Fruit fly (Drosophila melanogaster) whole organism, embryonic: ENCODE data around the gene Cnep1r2.

Experiments
- Abd-B ChIP-seq: fragments of 200-800 bp; sonication (Bioruptor generic); optimal IDR thresholded peaks from 2 replicates; lab custom pipeline; 2018; ENCODE audit warnings: missing biosample characterization, mild to moderate bottlenecking, missing genetic modification characterization, moderate library complexity
- Atf-2 ChIP-seq: fragments of 200-800 bp; sonication (Bioruptor generic); optimal IDR thresholded peaks from 2 replicates; lab custom pipeline; 2016; ENCODE audit warnings: missing biosample characterization, missing genetic modification characterization
- Atf6 ChIP-seq: fragments of 200-800 bp; sonication (Bioruptor generic); IDR thresholded peaks from 2 replicates; pipeline ENCODE4 v1.3.6; 2022; ENCODE audit warnings: missing biosample characterization, missing genetic modification characterization
- BEAF-32 ChIP-seq: fragments of 200-800 bp; sonication (Bioruptor generic); optimal IDR thresholded peaks from 3 replicates; lab custom pipeline; 2017; ENCODE audit warnings: missing biosample characterization, missing genetic modification characterization, mild to moderate bottlenecking, moderate library complexity, missing genetic modification reagents
- CG11696 ChIP-seq: fragments of 200-800 bp; sonication (Bioruptor generic); IDR thresholded peaks from 2 replicates; pipeline ENCODE4 v1.3.6; 2022; ENCODE audit warnings: missing biosample characterization, missing genetic modification characterization
- CG12744 ChIP-seq: fragments of 200-800 bp; sonication (Bioruptor generic); optimal IDR thresholded peaks from 2 replicates; lab custom pipeline; 2016; ENCODE audit warnings: missing biosample characterization, missing genetic modification characterization
- CG13296 ChIP-seq: fragments of 200-800 bp; sonication (Bioruptor generic); optimal IDR thresholded peaks from 3 replicates; lab custom pipeline; 2018; ENCODE audit warnings: missing biosample characterization, mild to moderate bottlenecking, missing genetic modification characterization
- CG1603 ChIP-seq: fragments of 200-800 bp; sonication (Bioruptor generic); optimal IDR thresholded peaks from 2 replicates; lab custom pipeline; 2019; ENCODE audit warnings: missing biosample characterization, mild to moderate bottlenecking, missing genetic modification characterization, moderate library complexity
- CG2678 ChIP-seq: fragments of 200-800 bp; sonication (Bioruptor generic); optimal IDR thresholded peaks from 3 replicates; lab custom pipeline; 2019; ENCODE audit warnings: missing biosample characterization, mild to moderate bottlenecking, missing genetic modification characterization, moderate library complexity
- CG30403 ChIP-seq: fragments of 200-800 bp; sonication (Bioruptor generic); optimal IDR thresholded peaks from 3 replicates; lab custom pipeline; 2016; ENCODE audit warnings: missing biosample characterization, missing genetic modification characterization
- CG32767 ChIP-seq: fragments of 200-800 bp; sonication (Bioruptor generic); IDR thresholded peaks from 2 replicates; pipeline ENCODE4 v1.3.6; 2022; ENCODE audit warnings: missing biosample characterization, missing genetic modification characterization
- CG3281 ChIP-seq: fragments of 200-800 bp; sonication (Bioruptor generic); optimal IDR thresholded peaks from 3 replicates; lab custom pipeline; 2017; ENCODE audit warnings: missing biosample characterization, mild to moderate bottlenecking, missing genetic modification characterization
- CG34376 ChIP-seq: fragments of 200-800 bp; sonication (Bioruptor generic); optimal IDR thresholded peaks from 2 replicates; lab custom pipeline; 2018; ENCODE audit warnings: missing biosample characterization, mild to moderate bottlenecking, missing genetic modification characterization
- CG3838 ChIP-seq: fragments of 200-800 bp; sonication (Bioruptor generic); optimal IDR thresholded peaks from 3 replicates; lab custom pipeline; 2016; ENCODE audit warnings: missing biosample characterization, missing genetic modification characterization
- CG7357 ChIP-seq: fragments of 200-800 bp; sonication (Bioruptor generic); IDR thresholded peaks from 3 replicates; pipeline ENCODE4 v1.3.6; 2022; ENCODE audit warnings: missing biosample characterization, missing genetic modification characterization
- CG7963 ChIP-seq: fragments of 200-800 bp; sonication (Bioruptor generic); IDR thresholded peaks from 3 replicates; pipeline ENCODE4 v1.3.6; 2022; ENCODE audit warnings: missing biosample characterization, missing genetic modification characterization; ENCODE audit not compliant: partially characterized antibody
- CG8290 ChIP-seq, 3 experiments: fragments of 200-800 bp; sonication (Bioruptor generic); optimal IDR thresholded peaks; 2 replicates each; lab custom pipeline; 2016 to 2019; ENCODE audit warnings: missing biosample characterization in 3 of 3, missing genetic modification characterization in 3 of 3, mild to moderate bottlenecking in 2 of 3, moderate library complexity in 1 of 3
- CkIIα-i1 ChIP-seq: fragments of 200-800 bp; sonication (Bioruptor generic); IDR thresholded peaks from 2 replicates; pipeline ENCODE4 v1.3.6; 2022; ENCODE audit warnings: missing biosample characterization, missing genetic modification characterization
- Dad ChIP-seq: fragments of 200-800 bp; sonication (Bioruptor generic); optimal IDR thresholded peaks from 3 replicates; lab custom pipeline; 2016; ENCODE audit warnings: missing biosample characterization, missing genetic modification characterization
- Fer2 ChIP-seq: fragments of 200-800 bp; sonication (Bioruptor generic); optimal IDR thresholded peaks from 2 replicates; lab custom pipeline; 2018; ENCODE audit warnings: missing biosample characterization, mild to moderate bottlenecking, missing genetic modification characterization, moderate library complexity
- Hmr ChIP-seq: fragments of 200-800 bp; sonication (Bioruptor generic); optimal IDR thresholded peaks from 3 replicates; lab custom pipeline; 2017; ENCODE audit warnings: mild to moderate bottlenecking, missing biosample characterization, missing genetic modification reagents, missing genetic modification characterization
- Hr39 ChIP-seq: fragments of >200 bp; optimal IDR thresholded peaks from 2 replicates; lab custom pipeline; 2017
- MESR4 ChIP-seq: fragments of 200-800 bp; sonication (Bioruptor generic); optimal IDR thresholded peaks from 2 replicates; lab custom pipeline; 2018; ENCODE audit warnings: missing biosample characterization, mild to moderate bottlenecking, missing genetic modification characterization, moderate library complexity
- Nf-YB ChIP-seq: fragments of 200-800 bp; sonication (Bioruptor generic); optimal IDR thresholded peaks from 3 replicates; lab custom pipeline; 2019; ENCODE audit warnings: missing biosample characterization, mild to moderate bottlenecking, missing genetic modification characterization, moderate library complexity
- NfI ChIP-seq: fragments of 200-800 bp; sonication (Bioruptor generic); optimal IDR thresholded peaks from 3 replicates; lab custom pipeline; 2018; ENCODE audit warnings: missing biosample characterization, mild to moderate bottlenecking, missing genetic modification characterization, moderate library complexity
- Opbp ChIP-seq: fragments of 200-800 bp; sonication (Bioruptor generic); IDR thresholded peaks from 3 replicates; pipeline ENCODE4 v1.3.6; 2022; ENCODE audit warnings: missing biosample characterization, missing genetic modification characterization; ENCODE audit not compliant: partially characterized antibody
- Sry-δ ChIP-seq: fragments of 200-800 bp; sonication (Bioruptor generic); optimal IDR thresholded peaks from 2 replicates; lab custom pipeline; 2016; ENCODE audit warnings: missing biosample characterization, missing genetic modification characterization
- ash1 ChIP-seq: fragments of 200-800 bp; sonication (Bioruptor generic); optimal IDR thresholded peaks from 2 replicates; lab custom pipeline; 2018; ENCODE audit warnings: missing biosample characterization, mild to moderate bottlenecking, missing genetic modification characterization
- bcd ChIP-seq: fragments of 200-800 bp; sonication (Bioruptor generic); optimal IDR thresholded peaks from 2 replicates; lab custom pipeline; 2017; ENCODE audit warnings: missing biosample characterization, mild to moderate bottlenecking, missing genetic modification characterization
- bowl ChIP-seq: fragments of 200-800 bp; sonication (Bioruptor generic); IDR thresholded peaks from 2 replicates; pipeline ENCODE4 v1.3.6; 2022; ENCODE audit warnings: missing biosample characterization, missing genetic modification characterization
- cg ChIP-seq: fragments of 200-800 bp; sonication (Bioruptor generic); optimal IDR thresholded peaks from 3 replicates; lab custom pipeline; 2019; ENCODE audit warnings: missing biosample characterization, mild to moderate bottlenecking, missing genetic modification characterization, moderate library complexity
- corto ChIP-seq: fragments of 200-800 bp; sonication (Bioruptor generic); optimal IDR thresholded peaks from 2 replicates; lab custom pipeline; 2016; ENCODE audit warnings: missing biosample characterization, mild to moderate bottlenecking, missing genetic modification characterization, moderate library complexity
- ems ChIP-seq: fragments of 200-800 bp; sonication (Bioruptor generic); optimal IDR thresholded peaks from 3 replicates; lab custom pipeline; 2016; ENCODE audit warnings: missing biosample characterization, missing genetic modification characterization
- fd102C ChIP-seq: fragments of 200-800 bp; sonication (Bioruptor generic); optimal IDR thresholded peaks from 2 replicates; lab custom pipeline; 2018; ENCODE audit warnings: missing biosample characterization, mild to moderate bottlenecking, missing genetic modification characterization, moderate library complexity
- fd64A ChIP-seq: fragments of 200-800 bp; sonication (Bioruptor generic); optimal IDR thresholded peaks from 3 replicates; lab custom pipeline; 2018; ENCODE audit warnings: missing biosample characterization, mild to moderate bottlenecking, missing genetic modification characterization
- ind ChIP-seq: fragments of 200-800 bp; sonication (Bioruptor generic); optimal IDR thresholded peaks from 3 replicates; lab custom pipeline; 2016; ENCODE audit warnings: missing biosample characterization, missing genetic modification characterization
- inv ChIP-seq: fragments of 200-800 bp; sonication (Bioruptor generic); IDR thresholded peaks from 2 replicates; pipeline ENCODE4 v1.3.6; 2022; ENCODE audit warnings: missing biosample characterization, missing genetic modification characterization; ENCODE audit not compliant: partially characterized antibody
- kah ChIP-seq: fragments of 200-800 bp; sonication (Bioruptor generic); optimal IDR thresholded peaks from 2 replicates; lab custom pipeline; 2018; ENCODE audit warnings: missing biosample characterization, mild to moderate bottlenecking, missing genetic modification characterization
- lbe ChIP-seq: fragments of 200-800 bp; sonication (Bioruptor generic); optimal IDR thresholded peaks from 2 replicates; lab custom pipeline; 2016; ENCODE audit warnings: missing biosample characterization, mild to moderate bottlenecking, missing genetic modification characterization
- onecut ChIP-seq: fragments of 200-800 bp; sonication (Bioruptor generic); IDR thresholded peaks from 2 replicates; pipeline ENCODE4 v1.3.6; 2022; ENCODE audit warnings: missing biosample characterization, missing genetic modification characterization
- pita ChIP-seq: fragments of 200-800 bp; sonication (Bioruptor generic); optimal IDR thresholded peaks from 2 replicates; lab custom pipeline; 2017; ENCODE audit warnings: missing biosample characterization, mild to moderate bottlenecking, missing genetic modification characterization
- stc ChIP-seq: fragments of 200-800 bp; sonication (Bioruptor generic); IDR thresholded peaks from 2 replicates; pipeline ENCODE4 v1.3.6; 2022; ENCODE audit warnings: missing biosample characterization, missing genetic modification characterization
- stwl ChIP-seq: fragments of 200-800 bp; sonication (Bioruptor generic); optimal IDR thresholded peaks from 3 replicates; lab custom pipeline; 2018; ENCODE audit warnings: missing biosample characterization, mild to moderate bottlenecking, missing genetic modification characterization, moderate library complexity
- tap ChIP-seq: fragments of 200-800 bp; optimal IDR thresholded peaks from 3 replicates; lab custom pipeline; 2019; ENCODE audit warnings: missing biosample characterization, mild to moderate bottlenecking, missing genetic modification characterization, moderate library complexity
- tin ChIP-seq: fragments of 200-800 bp; sonication (Bioruptor generic); optimal IDR thresholded peaks from 3 replicates; lab custom pipeline; 2016; ENCODE audit warnings: missing biosample characterization, missing genetic modification characterization
- tna ChIP-seq: fragments of 200-800 bp; sonication (Bioruptor generic); IDR thresholded peaks from 2 replicates; pipeline ENCODE4 v1.3.6; 2022; ENCODE audit warnings: missing biosample characterization, missing genetic modification characterization; ENCODE audit not compliant: partially characterized antibody
- unc-4 ChIP-seq: fragments of 200-800 bp; sonication (Bioruptor generic); IDR thresholded peaks from 2 replicates; pipeline ENCODE4 v1.3.6; 2022; ENCODE audit warnings: missing biosample characterization, missing genetic modification characterization; ENCODE audit not compliant: partially characterized antibody
- vvl ChIP-seq: fragments of 200-800 bp; sonication (Bioruptor generic); IDR thresholded peaks from 2 replicates; pipeline ENCODE4 v1.3.6; 2022; ENCODE audit warnings: missing biosample characterization, missing genetic modification characterization

The Cnep1r2 gene

dm6 chr3L:10660744-10661589 lies 23.0 kb downstream of the Cnep1r2 start, which contains the start of the genes CG32066 and CG8003 (continued):
- peak; percentile 42 for TF ChIP-seq NfI (GFP tag; lab: Kevin White, UChicago)
- peak; percentile 12 for TF ChIP-seq ind (GFP tag; lab: Kevin White, UChicago)
- TF ChIP-seq tna (GFP tag; lab: Robert Waterston, UW): peak; percentile 86
- TF ChIP-seq Hr39: no peak
- no peak for TF ChIP-seq bcd
- peak; percentile 40; the same call in 1 of the 2 replicates for TF ChIP-seq Atf6 (GFP tag; lab: Robert Waterston, UW)
- no peak for TF ChIP-seq ash1 (GFP tag; lab: Kevin White, UChicago)
- TF ChIP-seq CG3281 (GFP tag; lab: Kevin White, UChicago): peak; percentile 43
- TF ChIP-seq CG2678 (tag; lab: Kevin White, UChicago): peak; percentile 63
- TF ChIP-seq CG13296 (GFP tag; lab: Kevin White, UChicago): peak; percentile 34
- TF ChIP-seq onecut (GFP tag; lab: Robert Waterston, UW): 0 out of 2 replicates have a peak, but pooled peaks have one; percentile 9
- TF ChIP-seq Abd-B (GFP tag; lab: Kevin White, UChicago): peak; percentile 6
- TF ChIP-seq Fer2 (tag; lab: Kevin White, UChicago): no peak
- TF ChIP-seq CG11696 (GFP tag; lab: Robert Waterston, UW): no peak
- peak; percentile 16 for TF ChIP-seq lbe (GFP tag; lab: Kevin White, UChicago)
- TF ChIP-seq cg: peak; percentile 34
- TF ChIP-seq ems (GFP tag; lab: Kevin White, UChicago): no peak
- no peak for TF ChIP-seq CG12744 (GFP tag; lab: Kevin White, UChicago)
- TF ChIP-seq stc: no peak
- peak; percentile 85 for TF ChIP-seq CG7963 (GFP tag; lab: Robert Waterston, UW)
- TF ChIP-seq CG1603: peak; percentile 46
- TF ChIP-seq pita (GFP tag; lab: Kevin White, UChicago): no peak
- TF ChIP-seq Atf-2 (GFP tag; lab: Kevin White, UChicago): no peak
- TF ChIP-seq CG34376 (GFP tag; lab: Kevin White, UChicago): peak; percentile 86
- peak; percentile 0 for TF ChIP-seq fd102C (GFP tag; lab: Kevin White, UChicago)
- TF ChIP-seq Sry-δ (GFP tag; lab: Kevin White, UChicago): peak; percentile 57
- TF ChIP-seq Hmr (GFP tag; lab: Kevin White, UChicago): peak; percentile 16
- peak; percentile 38 for TF ChIP-seq CG8290 (GFP tag; optimal IDR thresholded peaks at IDR 0.05; lab: Kevin White, UChicago)
- peak in 1 of 2 experiments; percentile 78 for TF ChIP-seq CG8290 (tag; optimal IDR thresholded peaks at IDR 0.05; lab: Kevin White, UChicago)
- no peak for TF ChIP-seq CG3838
- peak; percentile 47; the same call in 1 of the 2 replicates for TF ChIP-seq bowl (GFP tag; lab: Robert Waterston, UW)
- no peak for TF ChIP-seq CG7357 (GFP tag; lab: Robert Waterston, UW)
- no peak for TF ChIP-seq corto (GFP tag; lab: Kevin White, UChicago)
- TF ChIP-seq BEAF-32 (GFP tag; lab: Kevin White, UChicago): peak; percentile 84
- TF ChIP-seq tin (GFP tag; lab: Kevin White, UChicago): peak; percentile 5
- peak; percentile 97 for TF ChIP-seq Opbp (GFP tag; lab: Robert Waterston, UW)
- peak; percentile 22 for TF ChIP-seq Nf-YB (GFP tag; lab: Kevin White, UChicago)
- no peak for TF ChIP-seq fd64A
- peak; percentile 64 for TF ChIP-seq MESR4 (GFP tag; lab: Kevin White, UChicago)
- peak; percentile 18; the same call in 1 of the 2 replicates for TF ChIP-seq CG32767 (GFP tag; lab: Robert Waterston, UW)
- TF ChIP-seq Dad: no peak
- TF ChIP-seq kah (GFP tag; lab: Kevin White, UChicago): peak; percentile 49
- TF ChIP-seq unc-4 (GFP tag; lab: Robert Waterston, UW): peak; percentile 83
- TF ChIP-seq vvl (GFP tag; lab: Robert Waterston, UW): peak; percentile 32
- TF ChIP-seq CkIIα-i1 (GFP tag; lab: Robert Waterston, UW): no peak
- TF ChIP-seq tap (tag; lab: Kevin White, UChicago): no peak
- TF ChIP-seq CG30403 (GFP tag; lab: Kevin White, UChicago): peak; percentile 64
- peak; percentile 96 for TF ChIP-seq inv (GFP tag; lab: Robert Waterston, UW)
- TF ChIP-seq stwl: peak; percentile 14
